Worm (Caenorhabditis elegans) whole organism, L1 larva: ENCODE data around the gene vha-1.

Experiments used
- C34B4.2 ChIP-seq: sonication (generic microtip); optimal IDR thresholded peaks from 2 replicates; lab custom pipeline; 2017; ENCODE audit warnings: mild to moderate bottlenecking, missing genetic modification characterization, missing compliant biosample characterization
- F16B12.6 ChIP-seq: fragments of 150-350 bp; optimal IDR thresholded peaks from 2 replicates; lab custom pipeline; 2014; ENCODE audit warnings: missing biosample characterization, missing genetic modification characterization
- alr-1 ChIP-seq: fragments of 200-800 bp; sonication (Bioruptor generic); optimal IDR thresholded peaks from 2 replicates; lab custom pipeline; 2018; ENCODE audit warnings: borderline replicate concordance, mild to moderate bottlenecking, missing genetic modification characterization, missing compliant biosample characterization
- blmp-1 ChIP-seq: fragments of 150-350 bp; optimal IDR thresholded peaks from 2 replicates; lab custom pipeline; 2014; ENCODE audit warnings: missing biosample characterization, missing genetic modification characterization
- ceh-63 ChIP-seq: fragments of 200-800 bp; sonication (Bioruptor generic); optimal IDR thresholded peaks from 2 replicates; lab custom pipeline; 2018; ENCODE audit warnings: mild to moderate bottlenecking, missing genetic modification characterization, missing compliant biosample characterization
- dpl-1 ChIP-seq, 3 experiments: fragments of 150-350 bp in 2 of 3; sonication (generic microtip) in 1 of 3; optimal IDR thresholded peaks; 2 replicates each; lab custom pipeline; 2014 to 2017; ENCODE audit warnings: missing biosample characterization in 3 of 3, missing genetic modification characterization in 3 of 3, missing genetic modification reagents in 3 of 3
- dsc-1 ChIP-seq: sonication (generic microtip); optimal IDR thresholded peaks from 2 replicates; lab custom pipeline; 2016; ENCODE audit warnings: mild to moderate bottlenecking, missing genetic modification characterization, missing compliant biosample characterization
- efl-1 ChIP-seq, 4 experiments: fragments of 150-350 bp; optimal IDR thresholded peaks in 3 of 4; peaks in 1 of 4; 1 replicate in 1 of 4; 2 replicates in 3 of 4; lab custom pipeline; 2014; ENCODE audit warnings: missing biosample characterization in 2 of 4, missing genetic modification characterization in 2 of 4, missing genetic modification reagents in 2 of 4
- efl-3 ChIP-seq: fragments of 200-800 bp; sonication (Bioruptor generic); optimal IDR thresholded peaks from 2 replicates; lab custom pipeline; 2018; ENCODE audit warnings: mild to moderate bottlenecking, missing genetic modification characterization, missing compliant biosample characterization
- elt-3 ChIP-seq, 6 experiments: fragments of 150-350 bp in 1 of 6; sonication (generic microtip); optimal IDR thresholded peaks; 2 replicates each; lab custom pipeline; 2017 to 2018; ENCODE audit warnings: missing biosample characterization in 6 of 6, missing genetic modification characterization in 6 of 6, inconsistent platforms in 1 of 6
- fkh-10 ChIP-seq: sonication (generic microtip); optimal IDR thresholded peaks from 2 replicates; lab custom pipeline; 2017; ENCODE audit warnings: missing biosample characterization, missing genetic modification reagents, missing genetic modification characterization
- fkh-8 ChIP-seq: sonication (generic microtip); optimal IDR thresholded peaks from 2 replicates; lab custom pipeline; 2016; ENCODE audit warnings: mild to moderate bottlenecking, missing genetic modification characterization, missing compliant biosample characterization
- grh-1 ChIP-seq: fragments of 200-800 bp; sonication (Bioruptor generic); IDR thresholded peaks from 2 replicates; pipeline ENCODE4 v1.3.6; 2022; ENCODE audit warnings: missing genetic modification reagents, missing genetic modification characterization, missing compliant biosample characterization
- hlh-17 ChIP-seq: fragments of 200-800 bp; sonication (Bioruptor generic); optimal IDR thresholded peaks from 2 replicates; lab custom pipeline; 2018; ENCODE audit warnings: missing genetic modification characterization, mild to moderate bottlenecking, missing compliant biosample characterization, moderate library complexity, borderline replicate concordance
- hlh-4 ChIP-seq: sonication (generic microtip); optimal IDR thresholded peaks from 2 replicates; lab custom pipeline; 2016; ENCODE audit warnings: mild to moderate bottlenecking, missing genetic modification characterization, missing compliant biosample characterization
- hpl-2 ChIP-seq: fragments of 150-350 bp; optimal IDR thresholded peaks from 2 replicates; lab custom pipeline; 2014; ENCODE audit warnings: missing biosample characterization, missing genetic modification reagents, missing genetic modification characterization
- isw-1 ChIP-seq: fragments of 200-800 bp; sonication (Bioruptor generic); IDR thresholded peaks from 2 replicates; pipeline ENCODE4 v1.3.6; 2022; ENCODE audit warnings: missing genetic modification characterization, missing compliant biosample characterization
- lin-14 ChIP-seq: fragments of 200-800 bp; sonication (Bioruptor generic); optimal IDR thresholded peaks from 2 replicates; lab custom pipeline; 2018; ENCODE audit warnings: mild to moderate bottlenecking, missing genetic modification characterization, moderate library complexity, missing compliant biosample characterization
- lin-35 ChIP-seq, 2 experiments: fragments of 150-350 bp; optimal IDR thresholded peaks; 2 replicates each; lab custom pipeline; 2014; ENCODE audit warnings: missing biosample characterization in 2 of 2, missing genetic modification characterization in 2 of 2, missing genetic modification reagents in 2 of 2
- lin-39 ChIP-seq: fragments of 150-350 bp; optimal IDR thresholded peaks from 2 replicates; lab custom pipeline; 2014; ENCODE audit warnings: missing biosample characterization, missing genetic modification reagents, missing genetic modification characterization
- lir-3 ChIP-seq: sonication (generic microtip); optimal IDR thresholded peaks from 2 replicates; lab custom pipeline; 2016; ENCODE audit warnings: mild to moderate bottlenecking, missing genetic modification characterization, moderate library complexity, missing compliant biosample characterization; ENCODE audit not compliant: poor library complexity
- lsy-2 ChIP-seq, 2 experiments: fragments of 150-350 bp; optimal IDR thresholded peaks; 2 replicates each; lab custom pipeline; 2014; ENCODE audit warnings: missing biosample characterization in 2 of 2, missing genetic modification characterization in 2 of 2
- mdl-1 ChIP-seq, 2 experiments: fragments of 150-350 bp; optimal IDR thresholded peaks; 2 replicates each; lab custom pipeline; 2014 to 2017; ENCODE audit warnings: missing biosample characterization in 2 of 2, missing genetic modification characterization in 2 of 2, inconsistent platforms in 1 of 2
- mep-1 ChIP-seq: fragments of 150-350 bp; optimal IDR thresholded peaks from 2 replicates; lab custom pipeline; 2014; ENCODE audit warnings: missing biosample characterization, missing genetic modification characterization
- nhr-19 ChIP-seq: fragments of 200-800 bp; sonication (Bioruptor generic); conservative IDR thresholded peaks from 2 replicates; pipeline ENCODE4 v1.3.6; 2022; ENCODE audit warnings: missing genetic modification characterization, missing compliant biosample characterization
- nhr-47 ChIP-seq: sonication (generic microtip); optimal IDR thresholded peaks from 2 replicates; lab custom pipeline; 2016; ENCODE audit warnings: mild to moderate bottlenecking, missing genetic modification characterization, moderate library complexity, missing compliant biosample characterization
- nhr-71 ChIP-seq: sonication (generic microtip); optimal IDR thresholded peaks from 2 replicates; lab custom pipeline; 2016; ENCODE audit warnings: mild to moderate bottlenecking, missing genetic modification characterization, moderate library complexity, missing compliant biosample characterization
- nhr-77 ChIP-seq: fragments of 150-350 bp; optimal IDR thresholded peaks from 2 replicates; lab custom pipeline; 2014; ENCODE audit warnings: missing biosample characterization, missing genetic modification characterization
- nhr-85 ChIP-seq: sonication (generic microtip); peaks from one replicate; lab custom pipeline; 2016; ENCODE audit warnings: missing genetic modification characterization, inconsistent platforms, missing compliant biosample characterization
- pag-3 ChIP-seq: sonication (generic microtip); optimal IDR thresholded peaks from 2 replicates; lab custom pipeline; 2017; ENCODE audit warnings: missing genetic modification characterization, mild to moderate bottlenecking, missing compliant biosample characterization, antibody characterized with exemption, borderline replicate concordance; ENCODE audit not compliant: insufficient read depth
- rnt-1 ChIP-seq: sonication (generic microtip); optimal IDR thresholded peaks from 2 replicates; lab custom pipeline; 2016; ENCODE audit warnings: mild to moderate bottlenecking, missing genetic modification characterization, moderate library complexity, missing compliant biosample characterization
- snu-23 ChIP-seq: sonication (generic microtip); optimal IDR thresholded peaks from 2 replicates; lab custom pipeline; 2016; ENCODE audit warnings: missing genetic modification characterization, missing compliant biosample characterization
- sptf-1 ChIP-seq: fragments of 150-350 bp; optimal IDR thresholded peaks from 2 replicates; lab custom pipeline; 2014; ENCODE audit warnings: missing biosample characterization, missing genetic modification characterization
- unc-98 ChIP-seq: fragments of 200-800 bp; sonication (Bioruptor generic); IDR thresholded peaks from 2 replicates; pipeline ENCODE4 v1.3.6; 2022; ENCODE audit warnings: missing genetic modification characterization, missing compliant biosample characterization
- zag-1 ChIP-seq: fragments of 150-350 bp; optimal IDR thresholded peaks from 2 replicates; lab custom pipeline; 2014; ENCODE audit warnings: missing biosample characterization, missing genetic modification characterization
- ztf-11 ChIP-seq, 2 experiments: sonication (generic microtip); optimal IDR thresholded peaks; 2 replicates each; lab custom pipeline; 2016 to 2017; ENCODE audit warnings: missing genetic modification characterization in 2 of 2, missing biosample characterization in 1 of 2, missing compliant biosample characterization in 1 of 2
- ztf-4 ChIP-seq: fragments of 150-350 bp; optimal IDR thresholded peaks from 2 replicates; lab custom pipeline; 2014; ENCODE audit warnings: missing biosample characterization, missing genetic modification characterization

vha-1 gene

DNA sequence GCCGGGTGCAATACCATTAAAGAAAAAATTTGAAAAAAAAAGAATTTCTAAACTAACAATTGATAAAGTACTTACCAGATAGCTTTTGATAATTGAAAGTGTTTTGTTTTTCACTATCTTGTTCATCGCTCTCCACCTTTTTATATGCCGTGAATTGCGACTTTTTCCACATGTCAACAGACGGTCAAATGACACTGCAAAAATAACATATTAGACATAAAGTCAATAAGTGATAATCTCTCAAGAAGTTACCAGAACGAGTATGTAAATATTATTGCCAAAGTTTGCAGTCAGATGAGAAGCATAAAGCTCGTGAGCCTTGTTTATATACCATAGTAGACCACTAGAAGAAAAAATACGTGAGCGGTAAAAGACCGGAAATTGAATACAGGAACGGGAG, 45.2 kb upstream of the vha-1 start, which contains the start of gene dao-6:
Gene dao-6, minus strand, starts transcription at position 345 of the 400 bp plus-strand sequence.
- TF ChIP-seq lin-35 (GFP tag; optimal IDR thresholded peaks at IDR 0.05; lab: Kevin White, UChicago), result peak in 1 of 2 experiments; percentile 19
- TF ChIP-seq snu-23, result no peak
- no peak for TF ChIP-seq hlh-17 (GFP tag; lab: Kevin White, UChicago)
- no peak for TF ChIP-seq efl-1 (optimal IDR thresholded peaks at IDR 0.05; lab: Kevin White, UChicago)
- TF ChIP-seq efl-1 (GFP tag; optimal IDR thresholded peaks at IDR 0.05 in 1 of 2; lab: Kevin White, UChicago), result peak in 1 of 2 experiments; percentile 21
- TF ChIP-seq, all 84 proteins: peak for 2

- no peak for TF ChIP-seq sptf-1 (tag; lab: Kevin White, UChicago)
- TF ChIP-seq fkh-8 (tag; lab: Kevin White, UChicago), result peak; percentile 7
- TF ChIP-seq hlh-4 (tag; lab: Kevin White, UChicago), result peak; percentile 32
- TF ChIP-seq, all 84 proteins: peak for 2
These were observed 42.1 kb upstream of the vha-1 start, which contains the start of gene hlh-4 for ce11 chrIII:9738954-9739353. Gene hlh-4 (minus strand): TSS chrIII:9739054.

DNA sequence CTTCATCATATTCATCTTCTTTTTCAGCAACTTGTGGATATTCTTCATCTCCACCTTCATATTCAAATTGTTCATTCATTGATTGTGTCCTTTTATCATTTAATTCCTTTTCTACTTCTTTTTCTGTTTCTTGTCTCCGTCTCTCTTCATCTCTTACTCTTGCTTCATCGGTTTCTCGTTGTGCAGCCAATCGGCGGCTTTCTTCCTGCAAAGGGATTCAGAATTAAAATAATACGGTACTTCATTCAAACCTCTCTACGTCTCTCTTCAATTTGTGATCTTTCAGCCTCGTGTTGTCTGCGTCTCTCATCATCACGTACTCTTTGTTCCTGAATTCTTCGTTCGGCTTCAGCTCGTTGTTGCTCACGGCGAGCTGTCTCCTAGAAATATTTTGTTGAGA, 40.4 kb upstream of the vha-1 start:
- peak; percentile 46 for TF ChIP-seq nhr-85 (tag; lab: Kevin White, UChicago)
- no peak for TF ChIP-seq efl-3 (GFP tag; lab: Kevin White, UChicago)
- peak in 1 of 2 experiments; percentile 53 for TF ChIP-seq lsy-2 (tag; optimal IDR thresholded peaks at IDR 0.05; lab: Kevin White, UChicago)
- peak; percentile 29 for TF ChIP-seq blmp-1 (tag; lab: Kevin White, UChicago)
- TF ChIP-seq hpl-2 (GFP tag; lab: Kevin White, UChicago), result no peak
- TF ChIP-seq, all 84 proteins: peak for 3

ce11 chrIII:9741985-9742384, 39.1 kb upstream of the vha-1 start:
- no peak for TF ChIP-seq ztf-11 (tag; optimal IDR thresholded peaks at IDR 0.05; lab: Kevin White, UChicago)
- TF ChIP-seq hlh-4 (tag; lab: Kevin White, UChicago), result no peak
- no peak for TF ChIP-seq pag-3 (tag; lab: Kevin White, UChicago)
- TF ChIP-seq ztf-4 (tag; lab: Kevin White, UChicago), result no peak
- peak; percentile 47 for TF ChIP-seq nhr-19 (GFP tag; lab: Robert Waterston, UW)
- no peak for TF ChIP-seq nhr-77 (tag; lab: Kevin White, UChicago)
- TF ChIP-seq zag-1 (tag; lab: Kevin White, UChicago), result no peak
- peak; percentile 20 for TF ChIP-seq lir-3
- peak; percentile 15 for TF ChIP-seq mep-1 (tag; lab: Kevin White, UChicago)
- TF ChIP-seq blmp-1 (tag; lab: Kevin White, UChicago), result no peak
- peak; percentile 69 for TF ChIP-seq lin-39 (tag; lab: Kevin White, UChicago)
- no peak for TF ChIP-seq hpl-2 (GFP tag; lab: Kevin White, UChicago)
- TF ChIP-seq dsc-1, result no peak
- peak; percentile 32 for TF ChIP-seq snu-23
- no peak for TF ChIP-seq F16B12.6 (tag; lab: Kevin White, UChicago)
- no peak for TF ChIP-seq grh-1 (GFP tag; lab: Robert Waterston, UW)
- TF ChIP-seq lin-14 (GFP tag; lab: Kevin White, UChicago), result peak; percentile 77
- TF ChIP-seq elt-3 (tag; optimal IDR thresholded peaks at IDR 0.05; lab: Kevin White, UChicago), result no peak
- TF ChIP-seq unc-98 (GFP tag; lab: Robert Waterston, UW), result no peak
- TF ChIP-seq mdl-1 (tag; optimal IDR thresholded peaks at IDR 0.05; lab: Kevin White, UChicago), result no peak
- peak in 1 of 2 experiments; percentile 8 for TF ChIP-seq lin-35 (GFP tag; optimal IDR thresholded peaks at IDR 0.05; lab: Kevin White, UChicago)
- no peak for TF ChIP-seq isw-1 (GFP tag; lab: Robert Waterston, UW)
- TF ChIP-seq lsy-2 (tag; optimal IDR thresholded peaks at IDR 0.05; lab: Kevin White, UChicago), result peak in 1 of 2 experiments; percentile 9
- peak; percentile 32 to 52 for TF ChIP-seq efl-1 (optimal IDR thresholded peaks at IDR 0.05; lab: Kevin White, UChicago)
- peak in 1 of 2 experiments; percentile 88 for TF ChIP-seq efl-1 (GFP tag; optimal IDR thresholded peaks at IDR 0.05 in 1 of 2; lab: Kevin White, UChicago)
- no peak for TF ChIP-seq C34B4.2
- TF ChIP-seq nhr-71 (tag; lab: Kevin White, UChicago), result peak; percentile 75
- no peak for TF ChIP-seq fkh-8 (tag; lab: Kevin White, UChicago)
- no peak for TF ChIP-seq ceh-63
- TF ChIP-seq nhr-85 (tag; lab: Kevin White, UChicago), result no peak
- peak in 1 of 3 experiments; percentile 5 for TF ChIP-seq dpl-1 (GFP tag; optimal IDR thresholded peaks at IDR 0.05; lab: Kevin White, UChicago)
- no peak for TF ChIP-seq nhr-47 (tag; lab: Kevin White, UChicago)
- TF ChIP-seq rnt-1, result peak; percentile 77
- TF ChIP-seq alr-1 (tag; lab: Kevin White, UChicago), result no peak
- TF ChIP-seq fkh-10 (GFP tag; lab: Kevin White, UChicago), result no peak
